Fruit fly (Drosophila melanogaster): ENCODE results near the gene CG9331.

Gene CG9331

dm6 chr2L:20775941-20776340 is 46.7 kb upstream of the CG9331 start:
- TF ChIP-seq ATbp (GFP tag; optimal IDR thresholded peaks at IDR 0.05) (no peak), Poxn (GFP tag; IDR thresholded peaks at IDR 0.05) (no peak), sug (tag; optimal IDR thresholded peaks at IDR 0.05) (peak; percentile 56), CG11085 (GFP tag; IDR thresholded peaks at IDR 0.05) (0 out of 2 replicates have a peak, but pooled peaks have one; percentile 27), Bteb2 (GFP tag; optimal IDR thresholded peaks at IDR 0.05) (no peak), crol (GFP tag; IDR thresholded peaks at IDR 0.05) (peak; percentile 41; the same call in 1 of the 2 replicates), exex (tag; optimal IDR thresholded peaks at IDR 0.05) (peak; percentile 55)

- TF ChIP-seq CG10462 (GFP tag; optimal IDR thresholded peaks at IDR 0.05) (no peak), CG10274 (GFP tag; optimal IDR thresholded peaks at IDR 0.05) (no peak), dmrt11E (tag; optimal IDR thresholded peaks at IDR 0.05) (no peak), Nf-YB (GFP tag; optimal IDR thresholded peaks at IDR 0.05) (peak; percentile 87), CG31441 (GFP tag; IDR thresholded peaks at IDR 0.05) (no peak), CG4707 (GFP tag; optimal IDR thresholded peaks at IDR 0.05) (no peak), schlank (tag; optimal IDR thresholded peaks at IDR 0.05) (no peak), Dp (GFP tag; optimal IDR thresholded peaks at IDR 0.05) (no peak), CG4424 (GFP tag; optimal IDR thresholded peaks at IDR 0.05) (no peak), corto (GFP tag; optimal IDR thresholded peaks at IDR 0.05) (no peak), CG31388 (GFP tag; optimal IDR thresholded peaks at IDR 0.05) (no peak), Usf (GFP tag; optimal IDR thresholded peaks at IDR 0.05) (no peak), phol (tag; optimal IDR thresholded peaks at IDR 0.05) (peak; percentile 16), CG7556 (GFP tag; optimal IDR thresholded peaks at IDR 0.05) (no peak), CG10321 (GFP tag; IDR thresholded peaks at IDR 0.05) (0 out of 2 replicates have a peak, but pooled peaks have one; percentile 21), GATAe (GFP tag; conservative IDR thresholded peaks at IDR 0.05) (no peak), Med (GFP tag) (peak; percentile 38), bcd (GFP tag; optimal IDR thresholded peaks at IDR 0.05) (no peak), bab2 (GFP tag; optimal IDR thresholded peaks at IDR 0.05) (no peak), CG18011 (GFP tag; optimal IDR thresholded peaks at IDR 0.05) (no peak), Adf1 (GFP tag; IDR thresholded peaks at IDR 0.05) (no peak), CG13624 (GFP tag; optimal IDR thresholded peaks at IDR 0.05) (no peak), CG1832 (GFP tag; optimal IDR thresholded peaks at IDR 0.05) (peak; percentile 71), HLH3B (GFP tag; IDR thresholded peaks at IDR 0.05) (no peak), CG14441 (GFP tag; IDR thresholded peaks at IDR 0.05) (no peak), gem (tag; optimal IDR thresholded peaks at IDR 0.05) (no peak), CG8765 (GFP tag; IDR thresholded peaks at IDR 0.05) (no peak), Nf-YC (tag; optimal IDR thresholded peaks at IDR 0.05) (peak; percentile 68), lov (optimal IDR thresholded peaks at IDR 0.05) (no peak), lov (GFP tag; IDR thresholded peaks at IDR 0.05) (no peak), CG1024 (GFP tag; IDR thresholded peaks at IDR 0.05) (no peak), z (GFP tag; IDR thresholded peaks at IDR 0.05) (peak; percentile 60; the same call in 1 of the 3 replicates), fd64A (GFP tag; optimal IDR thresholded peaks at IDR 0.05) (no peak), Ets97D (GFP tag; optimal IDR thresholded peaks at IDR 0.05) (no peak), CHES-1-like (GFP tag; optimal IDR thresholded peaks at IDR 0.05) (no peak), cad (GFP tag; optimal IDR thresholded peaks at IDR 0.05) (peak; percentile 89)
Measured at dm6 chr2L:20776940-20777502, 45.6 kb upstream of the CG9331 start.

Data from whole organism, embryonic.